Fruit fly (Drosophila melanogaster) whole organism, adult: ENCODE results near the gene CG43850.

ENCODE experiments used
- CG12768 ChIP-seq: fragments of 200-800 bp; sonication (Bioruptor generic); optimal IDR thresholded peaks from 2 replicates; lab custom pipeline; 2017; ENCODE audit warnings: missing biosample characterization, missing genetic modification characterization, mild to moderate bottlenecking, moderate library complexity, missing genetic modification reagents
- CG1620 ChIP-seq: fragments of 200-800 bp; sonication (Bioruptor generic); optimal IDR thresholded peaks from 2 replicates; lab custom pipeline; 2016; ENCODE audit warnings: missing biosample characterization, missing genetic modification characterization
- CG33017 ChIP-seq: fragments of 200-800 bp; sonication (Bioruptor generic); optimal IDR thresholded peaks from 2 replicates; lab custom pipeline; 2018; ENCODE audit warnings: missing biosample characterization, mild to moderate bottlenecking, missing genetic modification characterization, moderate library complexity
- CG5204 ChIP-seq: fragments of 200-800 bp; sonication (Bioruptor generic); optimal IDR thresholded peaks from 2 replicates; lab custom pipeline; 2016; ENCODE audit warnings: missing biosample characterization, missing genetic modification characterization
- CG7045 ChIP-seq: fragments of 200-800 bp; sonication (Bioruptor generic); optimal IDR thresholded peaks from 2 replicates; lab custom pipeline; 2017; ENCODE audit warnings: missing biosample characterization, mild to moderate bottlenecking, missing genetic modification characterization
- Mnt ChIP-seq: fragments of 200-800 bp; sonication (Bioruptor generic); optimal IDR thresholded peaks from 2 replicates; lab custom pipeline; 2016; ENCODE audit warnings: missing biosample characterization, mild to moderate bottlenecking, missing genetic modification characterization
- bab1 ChIP-seq: fragments of 200-800 bp; sonication (Bioruptor generic); optimal IDR thresholded peaks from 3 replicates; lab custom pipeline; 2019; ENCODE audit warnings: missing biosample characterization, mild to moderate bottlenecking, missing genetic modification characterization, moderate library complexity
- cnc ChIP-seq, 2 experiments: fragments of >200 bp; optimal IDR thresholded peaks; 2 replicates each; lab custom pipeline; 2017
- kay ChIP-seq: fragments of 200-800 bp; sonication (Bioruptor generic); peaks from one replicate; lab custom pipeline; 2016; ENCODE audit warnings: missing biosample characterization, missing genetic modification characterization, borderline replicate concordance
- ovo ChIP-seq: fragments of 200-800 bp; sonication (Bioruptor generic); optimal IDR thresholded peaks from 2 replicates; lab custom pipeline; 2016; ENCODE audit warnings: missing biosample characterization, missing genetic modification characterization

- no peak for TF ChIP-seq CG5204 (GFP tag; lab: Kevin White, UChicago)
- peak; percentile 83 for TF ChIP-seq bab1 (GFP tag; lab: Kevin White, UChicago)
- TF ChIP-seq cnc (optimal IDR thresholded peaks at IDR 0.05; lab: Kevin White, UChicago), result no peak
- peak; percentile 74 for TF ChIP-seq ovo (GFP tag; lab: Kevin White, UChicago)
- no peak for TF ChIP-seq kay (GFP tag; lab: Kevin White, UChicago)
- TF ChIP-seq CG1620 (GFP tag; lab: Kevin White, UChicago), result peak; percentile 82
- TF ChIP-seq CG33017 (tag; lab: Kevin White, UChicago), result peak; percentile 70
- TF ChIP-seq CG12768, result peak; percentile 80
- peak; percentile 69 for TF ChIP-seq Mnt (GFP tag; lab: Kevin White, UChicago)
- peak; percentile 72 for TF ChIP-seq CG7045 (GFP tag; lab: Kevin White, UChicago)
Measured at dm6 chr2L:13378488-13378964, 36.7 kb upstream of the CG43850 start, which contains the start of the genes CG9302 and beta'COP.
